Worm (Caenorhabditis elegans) whole organism, L1 larva: ENCODE results near the gene F56C4.2.

ENCODE experiments used
- F16B12.6 ChIP-seq: fragments of 150-350 bp; optimal IDR thresholded peaks from 2 replicates; lab custom pipeline; 2014; ENCODE audit warnings: missing biosample characterization, missing genetic modification characterization
- Y116A8C.19 ChIP-seq: sonication (generic microtip); optimal IDR thresholded peaks from 2 replicates; lab custom pipeline; 2016; ENCODE audit warnings: missing compliant biosample characterization, missing genetic modification characterization, borderline replicate concordance
- alr-1 ChIP-seq: fragments of 200-800 bp; sonication (Bioruptor generic); optimal IDR thresholded peaks from 2 replicates; lab custom pipeline; 2018; ENCODE audit warnings: borderline replicate concordance, mild to moderate bottlenecking, missing genetic modification characterization, missing compliant biosample characterization
- blmp-1 ChIP-seq: fragments of 150-350 bp; optimal IDR thresholded peaks from 2 replicates; lab custom pipeline; 2014; ENCODE audit warnings: missing biosample characterization, missing genetic modification characterization
- ceh-82 ChIP-seq, 3 experiments: fragments of 150-350 bp in 1 of 3; sonication (generic microtip) in 2 of 3; optimal IDR thresholded peaks; 2 replicates each; lab custom pipeline; 2014 to 2017; ENCODE audit warnings: missing biosample characterization in 3 of 3, missing genetic modification characterization in 3 of 3
- egl-13 ChIP-seq: sonication (generic microtip); optimal IDR thresholded peaks from 2 replicates; lab custom pipeline; 2016; ENCODE audit warnings: missing genotype, missing genetic modification reagents, missing genetic modification characterization, missing compliant biosample characterization
- elt-2 ChIP-seq: sonication (generic microtip); optimal IDR thresholded peaks from 2 replicates; lab custom pipeline; 2016; ENCODE audit warnings: missing genetic modification characterization, mild to moderate bottlenecking, inconsistent platforms, missing compliant biosample characterization, missing genetic modification reagents
- elt-3 ChIP-seq, 6 experiments: fragments of 150-350 bp in 1 of 6; sonication (generic microtip); optimal IDR thresholded peaks; 2 replicates each; lab custom pipeline; 2017 to 2018; ENCODE audit warnings: missing biosample characterization in 6 of 6, missing genetic modification characterization in 6 of 6, inconsistent platforms in 1 of 6
- ets-5 ChIP-seq: fragments of 200-800 bp; sonication (Bioruptor generic); IDR thresholded peaks from 2 replicates; pipeline ENCODE4 v1.3.6; 2022; ENCODE audit warnings: missing genetic modification characterization, missing compliant biosample characterization
- fkh-10 ChIP-seq: sonication (generic microtip); optimal IDR thresholded peaks from 2 replicates; lab custom pipeline; 2017; ENCODE audit warnings: missing biosample characterization, missing genetic modification reagents, missing genetic modification characterization
- fkh-4 ChIP-seq: sonication (generic microtip); optimal IDR thresholded peaks from 2 replicates; lab custom pipeline; 2016; ENCODE audit warnings: missing compliant biosample characterization, missing genetic modification characterization, borderline replicate concordance
- fkh-8 ChIP-seq: sonication (generic microtip); optimal IDR thresholded peaks from 2 replicates; lab custom pipeline; 2016; ENCODE audit warnings: mild to moderate bottlenecking, missing genetic modification characterization, missing compliant biosample characterization
- hlh-17 ChIP-seq: fragments of 200-800 bp; sonication (Bioruptor generic); optimal IDR thresholded peaks from 2 replicates; lab custom pipeline; 2018; ENCODE audit warnings: missing genetic modification characterization, mild to moderate bottlenecking, missing compliant biosample characterization, moderate library complexity, borderline replicate concordance
- hpl-2 ChIP-seq: fragments of 150-350 bp; optimal IDR thresholded peaks from 2 replicates; lab custom pipeline; 2014; ENCODE audit warnings: missing biosample characterization, missing genetic modification reagents, missing genetic modification characterization
- lin-13 ChIP-seq: fragments of 150-350 bp; optimal IDR thresholded peaks from 2 replicates; lab custom pipeline; 2014; ENCODE audit warnings: missing biosample characterization, missing genetic modification reagents, missing genetic modification characterization
- lin-14 ChIP-seq: fragments of 200-800 bp; sonication (Bioruptor generic); optimal IDR thresholded peaks from 2 replicates; lab custom pipeline; 2018; ENCODE audit warnings: mild to moderate bottlenecking, missing genetic modification characterization, moderate library complexity, missing compliant biosample characterization
- lin-15B ChIP-seq: fragments of 150-350 bp; sonication (generic microtip); optimal IDR thresholded peaks from 3 replicates; lab custom pipeline; 2014; ENCODE audit warnings: missing biosample characterization, missing genetic modification characterization
- lin-35 ChIP-seq, 2 experiments: fragments of 150-350 bp; optimal IDR thresholded peaks; 2 replicates each; lab custom pipeline; 2014; ENCODE audit warnings: missing biosample characterization in 2 of 2, missing genetic modification characterization in 2 of 2, missing genetic modification reagents in 2 of 2
- mab-9 ChIP-seq: fragments of 200-800 bp; sonication (Bioruptor generic); IDR thresholded peaks from 2 replicates; pipeline ENCODE4 v1.3.6; 2022; ENCODE audit warnings: missing genetic modification reagents, missing genetic modification characterization, missing compliant biosample characterization
- nhr-12 ChIP-seq: sonication (generic microtip); optimal IDR thresholded peaks from 2 replicates; lab custom pipeline; 2017; ENCODE audit warnings: missing biosample characterization, missing genetic modification characterization
- nhr-237 ChIP-seq: fragments of 150-350 bp; optimal IDR thresholded peaks from 2 replicates; lab custom pipeline; 2014; ENCODE audit warnings: missing biosample characterization, missing genetic modification characterization
- nhr-84 ChIP-seq: sonication (generic microtip); optimal IDR thresholded peaks from 2 replicates; lab custom pipeline; 2017; ENCODE audit warnings: missing biosample characterization, missing genetic modification characterization
- pax-3 ChIP-seq: fragments of 200-800 bp; sonication (Bioruptor generic); optimal IDR thresholded peaks from 2 replicates; lab custom pipeline; 2018; ENCODE audit warnings: mild to moderate bottlenecking, missing genetic modification characterization, moderate library complexity, missing compliant biosample characterization
- pqm-1 ChIP-seq: sonication (generic microtip); optimal IDR thresholded peaks from 3 replicates; lab custom pipeline; 2017; ENCODE audit warnings: missing biosample characterization, missing genetic modification characterization
- rnt-1 ChIP-seq: sonication (generic microtip); optimal IDR thresholded peaks from 2 replicates; lab custom pipeline; 2016; ENCODE audit warnings: mild to moderate bottlenecking, missing genetic modification characterization, moderate library complexity, missing compliant biosample characterization
- swsn-7 ChIP-seq: sonication (generic microtip); optimal IDR thresholded peaks from 2 replicates; lab custom pipeline; 2016; ENCODE audit warnings: missing genetic modification characterization, missing compliant biosample characterization
- tbx-2 ChIP-seq: sonication (generic microtip); optimal IDR thresholded peaks from 2 replicates; lab custom pipeline; 2016; ENCODE audit warnings: missing genetic modification characterization, missing compliant biosample characterization
- tlp-1 ChIP-seq: fragments of 150-350 bp; optimal IDR thresholded peaks from 2 replicates; lab custom pipeline; 2014; ENCODE audit warnings: missing biosample characterization, missing genetic modification characterization
- unc-130 ChIP-seq: fragments of 150-350 bp; optimal IDR thresholded peaks from 2 replicates; lab custom pipeline; 2017; ENCODE audit warnings: missing biosample characterization, missing genetic modification characterization, inconsistent platforms
- unc-98 ChIP-seq: fragments of 200-800 bp; sonication (Bioruptor generic); IDR thresholded peaks from 2 replicates; pipeline ENCODE4 v1.3.6; 2022; ENCODE audit warnings: missing genetic modification characterization, missing compliant biosample characterization
- vab-15 ChIP-seq: sonication (generic microtip); optimal IDR thresholded peaks from 2 replicates; lab custom pipeline; 2017; ENCODE audit warnings: missing genotype, mild to moderate bottlenecking, missing genetic modification characterization, missing compliant biosample characterization
- xbp-1 ChIP-seq: sonication (generic microtip); optimal IDR thresholded peaks from 2 replicates; lab custom pipeline; 2016; ENCODE audit warnings: missing genetic modification characterization, missing compliant biosample characterization
- zag-1 ChIP-seq: fragments of 150-350 bp; optimal IDR thresholded peaks from 2 replicates; lab custom pipeline; 2014; ENCODE audit warnings: missing biosample characterization, missing genetic modification characterization
- zip-4 ChIP-seq: fragments of 200-800 bp; sonication (Bioruptor generic); optimal IDR thresholded peaks from 2 replicates; lab custom pipeline; 2018; ENCODE audit warnings: mild to moderate bottlenecking, missing genetic modification characterization, moderate library complexity, missing compliant biosample characterization
- ztf-11 ChIP-seq, 2 experiments: sonication (generic microtip); optimal IDR thresholded peaks; 2 replicates each; lab custom pipeline; 2016 to 2017; ENCODE audit warnings: missing genetic modification characterization in 2 of 2, missing biosample characterization in 1 of 2, missing compliant biosample characterization in 1 of 2

Gene F56C4.2

DNA sequence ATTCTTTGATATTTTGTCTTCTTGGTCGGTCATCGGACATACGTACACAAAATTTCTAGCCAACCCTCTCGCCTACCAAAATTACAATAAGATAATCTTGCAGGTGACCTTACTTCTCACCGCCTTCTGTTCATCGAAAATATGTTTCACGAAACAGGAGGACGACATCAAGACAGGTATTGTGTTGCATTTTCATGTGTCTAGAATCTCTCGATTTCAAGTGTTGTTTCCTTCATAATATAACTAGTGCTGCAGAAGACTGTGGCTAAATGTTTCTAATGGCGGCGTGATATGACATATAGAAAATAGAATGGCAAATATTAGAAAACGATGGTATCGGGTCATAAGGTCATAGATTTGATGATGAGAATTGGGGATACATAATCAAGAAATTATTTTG, 22.0 kb upstream of the F56C4.2 start (continued):
- TF ChIP-seq rnt-1 (tag; lab: Kevin White, UChicago): no peak
- TF ChIP-seq hlh-17: no peak
- no peak for TF ChIP-seq ztf-11 (tag; optimal IDR thresholded peaks at IDR 0.05; lab: Kevin White, UChicago)
- TF ChIP-seq nhr-237 (tag; lab: Kevin White, UChicago): no peak
- peak; percentile 65 for TF ChIP-seq lin-14 (GFP tag; lab: Kevin White, UChicago)
- no peak for TF ChIP-seq egl-13 (tag; lab: Kevin White, UChicago)
- TF ChIP-seq nhr-84 (tag; lab: Kevin White, UChicago): no peak
- no peak for TF ChIP-seq fkh-8 (tag; lab: Kevin White, UChicago)
- TF ChIP-seq alr-1 (tag; lab: Kevin White, UChicago): no peak
- TF ChIP-seq mab-9 (GFP tag; lab: Robert Waterston, UW): no peak
- TF ChIP-seq nhr-12: no peak
- no peak for TF ChIP-seq pqm-1 (tag; lab: Kevin White, UChicago)
- no peak for TF ChIP-seq tbx-2 (tag; lab: Kevin White, UChicago)
- peak in 1 of 6 experiments; percentile 46 for TF ChIP-seq elt-3 (tag; optimal IDR thresholded peaks at IDR 0.05; lab: Kevin White, UChicago)
- TF ChIP-seq xbp-1 (tag; lab: Kevin White, UChicago): no peak

DNA sequence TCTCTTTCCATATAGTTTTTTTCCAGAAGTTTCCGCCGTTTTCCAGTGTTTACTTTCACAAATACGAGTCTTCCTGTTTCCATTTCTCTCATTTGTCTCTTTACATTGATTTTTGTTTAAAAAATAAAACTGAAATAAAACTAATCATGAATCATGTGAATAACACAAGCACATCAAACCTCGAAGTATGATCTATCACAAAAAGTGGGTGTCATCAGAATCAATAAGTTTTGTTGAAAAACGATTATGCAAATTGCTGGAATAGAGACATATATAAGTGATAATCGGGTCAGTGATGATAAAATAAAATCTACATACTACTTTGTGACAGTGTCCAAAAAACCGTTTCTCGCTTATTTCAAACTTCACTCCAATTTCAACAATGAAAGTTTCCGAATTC, 18.3 kb upstream of the F56C4.2 start, which contains the start of gene R09H10.7:
Gene R09H10.7, plus strand, starts transcription at position 301 of the 400 bp plus-strand sequence.
- TF ChIP-seq fkh-10 (no peak), elt-2 (tag; lab: Kevin White, UChicago) (no peak), hlh-17 (no peak), zag-1 (tag; lab: Kevin White, UChicago) (no peak), pax-3 (tag; lab: Kevin White, UChicago) (no peak), ztf-11 (tag; optimal IDR thresholded peaks at IDR 0.05; lab: Kevin White, UChicago) (no peak), hpl-2 (GFP tag; lab: Kevin White, UChicago) (no peak)

DNA sequence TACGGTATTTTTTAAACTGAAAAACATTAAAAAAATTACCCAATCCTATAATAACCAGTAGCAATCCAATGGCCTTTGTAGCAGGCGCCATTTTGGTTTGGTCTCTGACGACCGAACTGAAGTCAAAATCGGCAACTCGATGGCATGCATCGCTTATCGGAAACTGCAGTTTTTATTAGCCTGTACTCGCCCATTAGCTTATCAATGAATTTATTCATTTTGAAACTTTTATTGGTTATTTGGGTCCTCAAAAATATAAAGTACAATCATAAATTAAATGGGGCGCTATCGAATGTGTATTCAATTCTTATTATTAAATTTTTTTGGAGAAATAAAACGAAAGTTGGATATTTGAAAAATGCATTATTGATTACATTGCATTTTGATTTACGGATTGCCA, 10.4 kb upstream of the F56C4.2 start, which contains the start of gene R09H10.5:
Gene R09H10.5, minus strand, starts transcription at position 106 of the 400 bp plus-strand sequence.
- no peak for TF ChIP-seq ets-5 (GFP tag; lab: Robert Waterston, UW)
- TF ChIP-seq swsn-7: no peak
- peak; percentile 60 for TF ChIP-seq elt-2 (tag; lab: Kevin White, UChicago)
- TF ChIP-seq zip-4 (GFP tag; lab: Kevin White, UChicago): no peak
- TF ChIP-seq lin-35 (GFP tag; optimal IDR thresholded peaks at IDR 0.05; lab: Kevin White, UChicago): no peak
- no peak for TF ChIP-seq F16B12.6
- no peak for TF ChIP-seq lin-13 (GFP tag; lab: Kevin White, UChicago)
- TF ChIP-seq tlp-1 (tag; lab: Kevin White, UChicago): peak; percentile 58
- TF ChIP-seq Y116A8C.19 (tag; lab: Kevin White, UChicago): no peak
- TF ChIP-seq vab-15 (tag; lab: Kevin White, UChicago): no peak
- TF ChIP-seq lin-15B (tag; lab: Kevin White, UChicago): no peak
- TF ChIP-seq fkh-4 (tag; lab: Kevin White, UChicago): no peak
- no peak for TF ChIP-seq unc-130 (tag; lab: Kevin White, UChicago)
- no peak for TF ChIP-seq unc-98 (GFP tag; lab: Robert Waterston, UW)
- TF ChIP-seq, all 84 proteins: peak for 2

DNA sequence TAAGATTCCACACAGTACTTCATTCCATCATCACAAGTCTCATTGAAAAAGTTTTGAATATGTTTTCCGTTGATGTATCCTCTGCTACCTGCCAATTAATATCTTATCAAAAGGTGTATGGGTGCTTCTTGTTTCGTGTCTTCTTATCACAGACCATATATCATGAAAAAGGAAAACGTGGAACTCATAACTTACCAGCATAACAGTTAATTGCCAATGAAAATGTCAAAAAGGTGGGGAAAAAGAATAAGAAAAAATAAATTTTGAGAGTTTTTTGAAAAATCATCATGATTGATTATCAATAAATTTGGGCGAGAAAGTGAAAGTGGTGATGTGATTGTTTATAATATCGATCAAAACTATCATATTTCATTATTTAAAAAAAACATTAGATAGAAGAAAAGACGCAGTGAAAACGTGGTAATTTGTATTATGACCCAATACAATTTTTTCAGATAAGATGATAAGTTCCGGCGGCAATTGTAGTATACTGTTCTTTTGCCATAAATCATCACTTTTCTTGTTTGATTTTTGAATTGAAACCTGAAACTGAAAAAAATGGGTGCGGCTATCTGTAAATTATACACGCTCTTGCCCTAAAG, 8.0 kb upstream of the F56C4.2 start, which contains the start of gene F56C4.4:
Gene F56C4.4, minus strand, starts transcription at position 315 of the 602 bp plus-strand sequence.
- peak; percentile 31 for TF ChIP-seq blmp-1 (tag; lab: Kevin White, UChicago)
- peak; percentile 2 for TF ChIP-seq lin-14 (GFP tag; lab: Kevin White, UChicago)
- peak; percentile 63 for TF ChIP-seq elt-2 (tag; lab: Kevin White, UChicago)
- TF ChIP-seq ceh-82 (tag; optimal IDR thresholded peaks at IDR 0.05; lab: Kevin White, UChicago): no peak
